Worm (Caenorhabditis elegans): Measurements from ENCODE around the gene cox-5A.

cox-5A gene

DNA sequence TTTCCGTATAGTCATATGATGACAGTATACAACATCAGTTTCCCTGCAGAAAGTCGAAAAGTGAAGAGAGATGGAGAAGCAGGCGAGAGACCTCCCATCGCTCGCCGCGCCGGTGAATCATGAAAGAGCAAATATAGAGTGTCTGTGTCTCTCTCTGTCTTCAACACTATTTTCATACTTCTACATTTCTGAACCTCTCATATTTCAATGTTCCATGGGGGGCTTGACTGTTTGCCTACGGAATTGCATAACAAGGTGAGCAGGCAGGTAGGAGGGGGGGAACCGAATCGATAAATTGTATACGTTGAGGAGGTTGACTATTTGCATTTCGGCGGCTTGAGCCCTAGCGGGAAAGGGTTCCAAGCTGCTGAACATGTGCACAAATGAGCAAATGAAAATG is 14.6 kb downstream of the cox-5A start (continued):
- TF ChIP-seq nhr-42 (GFP tag; IDR thresholded peaks at IDR 0.05): no peak
- no peak for TF ChIP-seq daf-8 (GFP tag; IDR thresholded peaks at IDR 0.05)
- TF ChIP-seq attf-4 (tag; optimal IDR thresholded peaks at IDR 0.05): no peak
- TF ChIP-seq snpc-4 (tag; optimal IDR thresholded peaks at IDR 0.05): no peak
- TF ChIP-seq tag-97 (GFP tag; IDR thresholded peaks at IDR 0.05): no peak
- no peak for TF ChIP-seq aha-1 (tag)
- no peak for TF ChIP-seq ceh-62 (tag; optimal IDR thresholded peaks at IDR 0.05)
- TF ChIP-seq nhr-77 (tag; optimal IDR thresholded peaks at IDR 0.05): no peak
- TF ChIP-seq lin-1 (GFP tag; IDR thresholded peaks at IDR 0.05): no peak

ce11 chrIII:12920810-12921209 is 15.5 kb downstream of the cox-5A start:
- no peak for TF ChIP-seq dmd-9 (GFP tag; IDR thresholded peaks at IDR 0.05)
- TF ChIP-seq mes-2 (tag; optimal IDR thresholded peaks at IDR 0.05; ENCODE audit: poor library complexity, severe bottlenecking): no peak
- TF ChIP-seq cey-2 (tag; optimal IDR thresholded peaks at IDR 0.05; ENCODE audit: borderline replicate concordance, insufficient read depth): no peak
- TF ChIP-seq ama-1 (optimal IDR thresholded peaks at IDR 0.05): no peak
- no peak for TF ChIP-seq lin-13 (GFP tag; optimal IDR thresholded peaks at IDR 0.05)
- no peak for TF ChIP-seq saeg-2 (GFP tag; IDR thresholded peaks at IDR 0.05)
- no peak for TF ChIP-seq mdl-1 (tag; optimal IDR thresholded peaks at IDR 0.05)
- TF ChIP-seq lim-7 (GFP tag; IDR thresholded peaks at IDR 0.05): no peak
- TF ChIP-seq ceh-62 (tag; optimal IDR thresholded peaks at IDR 0.05): no peak
- TF ChIP-seq nhr-6 (tag; optimal IDR thresholded peaks at IDR 0.05): no peak

ce11 chrIII:12925947-12926607 is 20.8 kb downstream of the cox-5A start, which contains the start of the genes npp-25 and mrps-10:
npp-25 (minus strand) TSS chrIII:12925997.
mrps-10 (plus strand) TSS chrIII:12926557.
- TF ChIP-seq mes-2 (tag; optimal IDR thresholded peaks at IDR 0.05; ENCODE audit: poor library complexity, severe bottlenecking) (peak; percentile 19), rbr-2 (tag; optimal IDR thresholded peaks at IDR 0.05) (peak; percentile 51), hmg-1.1 (GFP tag; IDR thresholded peaks at IDR 0.05) (no peak), nhr-42 (GFP tag; IDR thresholded peaks at IDR 0.05) (no peak), dve-1 (tag; optimal IDR thresholded peaks at IDR 0.05; ENCODE audit: insufficient read depth) (peak; percentile 2), T26A8.4 (GFP tag; IDR thresholded peaks at IDR 0.05) (no peak), hlh-30 (tag; optimal IDR thresholded peaks at IDR 0.05; ENCODE audit: insufficient read depth) (peak; percentile 5), T20F7.1 (GFP tag; optimal IDR thresholded peaks at IDR 0.05) (no peak), dmd-8 (GFP tag; IDR thresholded peaks at IDR 0.05) (no peak), fkh-10 (GFP tag; optimal IDR thresholded peaks at IDR 0.05) (peak; percentile 51), daf-16 (GFP tag; optimal IDR thresholded peaks at IDR 0.05) (no peak), daf-16 (tag; optimal IDR thresholded peaks at IDR 0.05) (peak; percentile 16), Y48G9A.11 (GFP tag; IDR thresholded peaks at IDR 0.05) (no peak), daf-19 (GFP tag; conservative IDR thresholded peaks at IDR 0.05) (no peak), dpl-1 (GFP tag; optimal IDR thresholded peaks at IDR 0.05) (peak; percentile 37), arid-1 (GFP tag; conservative IDR thresholded peaks at IDR 0.05) (no peak), lin-15B (tag; optimal IDR thresholded peaks at IDR 0.05) (no peak), ceh-32 (tag; optimal IDR thresholded peaks at IDR 0.05; ENCODE audit: poor library complexity) (no peak), lin-38 (GFP tag; IDR thresholded peaks at IDR 0.05) (peak; percentile 36), aha-1 (tag) (peak; percentile 29), Y105C5A.15 (GFP tag; IDR thresholded peaks at IDR 0.05) (no peak), ceh-44 (GFP tag; IDR thresholded peaks at IDR 0.05) (no peak), lsy-2 (tag; optimal IDR thresholded peaks at IDR 0.05) (peak in 1 of 2 experiments; percentile 74), egl-43 (GFP tag; IDR thresholded peaks at IDR 0.05) (no peak), hif-1 (tag; optimal IDR thresholded peaks at IDR 0.05) (peak in 1 of 2 experiments; percentile 2)
